Fruit fly (Drosophila melanogaster): ENCODE results near the gene Sugb.

The Sugb gene

DNA sequence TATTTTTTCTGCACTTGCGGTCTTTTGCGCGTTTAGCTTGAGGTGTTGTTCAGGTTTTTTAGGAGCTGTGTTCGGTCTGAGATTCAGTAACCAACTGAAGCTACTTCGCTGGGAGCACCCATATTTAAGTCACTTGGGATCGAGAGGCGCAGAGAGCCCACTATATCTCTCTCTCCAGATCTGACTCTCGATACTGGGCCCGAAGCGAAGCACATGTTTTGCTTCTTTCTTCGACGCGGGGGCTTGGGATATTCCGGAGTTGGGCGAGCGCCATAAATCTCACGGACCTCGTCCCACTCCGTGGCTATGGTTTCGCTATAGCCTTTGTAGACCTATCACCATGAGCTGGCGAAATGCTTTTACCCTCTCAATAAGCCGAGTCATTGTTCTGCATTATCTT is 31.4 kb downstream of the Sugb start, which contains the start of gene CG14132 (continued):
- TF ChIP-seq Mes4 (GFP tag; optimal IDR thresholded peaks at IDR 0.05) (no peak), cg (GFP tag; optimal IDR thresholded peaks at IDR 0.05) (no peak), CG12104 (GFP tag; optimal IDR thresholded peaks at IDR 0.05) (no peak), BEAF-32 (GFP tag; optimal IDR thresholded peaks at IDR 0.05) (no peak), tna (GFP tag; IDR thresholded peaks at IDR 0.05; ENCODE audit: partially characterized antibody) (no peak), CG11723 (GFP tag; optimal IDR thresholded peaks at IDR 0.05) (no peak), Dip2 (GFP tag; IDR thresholded peaks at IDR 0.05) (no peak), Sox100B (GFP tag; optimal IDR thresholded peaks at IDR 0.05) (no peak), chn (GFP tag; optimal IDR thresholded peaks at IDR 0.05) (no peak), CG18764 (GFP tag; optimal IDR thresholded peaks at IDR 0.05) (no peak), pfk (GFP tag; optimal IDR thresholded peaks at IDR 0.05) (no peak), stc (GFP tag; IDR thresholded peaks at IDR 0.05) (no peak), slou (GFP tag; optimal IDR thresholded peaks at IDR 0.05) (no peak)

DNA sequence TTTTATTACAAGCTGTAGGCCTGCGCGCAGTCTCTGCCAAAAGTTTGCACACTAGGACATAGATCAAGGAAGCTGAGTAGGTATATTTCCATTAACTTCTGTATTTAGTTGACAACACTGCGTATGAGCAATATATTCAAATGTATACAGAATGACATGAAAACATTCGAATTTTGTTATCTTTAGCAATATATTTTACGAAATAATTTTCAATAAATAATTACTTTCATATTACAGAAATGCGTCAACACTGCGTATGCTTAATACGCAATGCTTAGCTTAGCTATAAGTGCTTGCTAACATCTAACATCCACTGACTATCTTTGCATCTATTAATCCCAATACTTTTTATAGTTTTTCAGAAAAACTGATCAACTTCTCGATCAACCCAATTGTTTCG is 32.6 kb downstream of the Sugb start:
- no peak for TF ChIP-seq CG42726 (GFP tag; IDR thresholded peaks at IDR 0.05; ENCODE audit: partially characterized antibody)
- peak; percentile 6 for TF ChIP-seq Med (GFP tag)
- peak; percentile 29 for TF ChIP-seq CG18476 (GFP tag; optimal IDR thresholded peaks at IDR 0.05)
- no peak for TF ChIP-seq CG13296 (GFP tag; optimal IDR thresholded peaks at IDR 0.05)
- no peak for TF ChIP-seq Adf1 (GFP tag; IDR thresholded peaks at IDR 0.05)
- no peak for TF ChIP-seq CG32532 (GFP tag; IDR thresholded peaks at IDR 0.05)

DNA sequence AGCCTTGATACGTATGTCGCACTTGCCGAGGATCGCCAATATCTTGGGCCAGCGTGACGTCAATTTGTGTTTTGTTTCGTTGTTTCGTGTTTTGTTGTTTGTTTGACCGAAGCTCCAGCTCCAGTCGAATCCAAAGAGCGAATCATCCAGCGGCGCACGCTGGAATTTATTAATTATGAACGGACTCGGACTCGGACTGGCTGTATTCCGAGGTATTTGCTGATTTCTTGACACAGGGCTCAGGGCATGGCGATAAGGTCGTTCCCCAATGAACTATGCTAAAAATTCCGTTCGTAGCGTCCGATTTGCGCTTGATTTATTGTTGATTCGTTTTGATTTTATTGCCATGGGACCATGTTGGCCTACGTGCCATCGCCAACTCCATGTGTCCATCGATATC is 33.1 kb downstream of the Sugb start:
- TF ChIP-seq CG10543 (GFP tag; optimal IDR thresholded peaks at IDR 0.05) (peak; percentile 22), CrebB (tag; optimal IDR thresholded peaks at IDR 0.05) (no peak), sd (tag; optimal IDR thresholded peaks at IDR 0.05) (peak; percentile 95), CG13894 (tag; optimal IDR thresholded peaks at IDR 0.05) (peak; percentile 64), chinmo (GFP tag; IDR thresholded peaks at IDR 0.05; ENCODE audit: partially characterized antibody) (0 out of 4 replicates have a peak, but pooled peaks have one; percentile 48), CG14860 (GFP tag; IDR thresholded peaks at IDR 0.05; ENCODE audit: partially characterized antibody) (no peak), CG32767 (GFP tag; IDR thresholded peaks at IDR 0.05) (no peak), ftz-f1 (GFP tag; optimal IDR thresholded peaks at IDR 0.05) (no peak), B-H2 (GFP tag; optimal IDR thresholded peaks at IDR 0.05) (no peak), CG12769 (tag; optimal IDR thresholded peaks at IDR 0.05) (peak; percentile 58), ac (GFP tag; optimal IDR thresholded peaks at IDR 0.05) (no peak)

DNA sequence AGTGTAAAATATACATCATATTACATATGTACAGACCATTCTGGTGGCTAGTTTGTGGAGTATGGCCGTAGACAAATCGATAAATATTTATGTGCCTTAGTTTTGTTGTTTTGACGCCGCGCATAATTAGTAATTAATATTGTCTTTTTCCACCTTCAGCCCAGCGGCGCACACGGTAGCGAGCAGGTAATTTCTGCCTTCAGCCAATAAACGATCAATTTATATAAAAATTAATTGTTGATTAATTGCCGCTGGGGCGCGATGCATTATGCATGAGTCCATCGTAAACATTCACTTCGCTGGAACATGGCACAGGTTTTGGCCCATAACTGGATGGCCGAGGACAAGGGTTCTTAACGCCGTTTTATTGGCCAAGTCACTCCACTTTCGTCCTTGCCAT is 33.5 kb downstream of the Sugb start:
- TF ChIP-seq Lim3 (GFP tag; IDR thresholded peaks at IDR 0.05) (no peak), CG11560 (tag; IDR thresholded peaks at IDR 0.05) (no peak), Hr51 (GFP tag; optimal IDR thresholded peaks at IDR 0.05) (no peak), CkIIα-i1 (GFP tag; IDR thresholded peaks at IDR 0.05) (no peak), CG31365 (tag; optimal IDR thresholded peaks at IDR 0.05) (no peak), yki (optimal IDR thresholded peaks at IDR 0.05) (no peak), Med (GFP tag) (peak; percentile 46), Meics (GFP tag; optimal IDR thresholded peaks at IDR 0.05) (no peak), Dip2 (GFP tag; IDR thresholded peaks at IDR 0.05) (no peak), CG7357 (GFP tag; IDR thresholded peaks at IDR 0.05) (no peak), Myb (GFP tag; optimal IDR thresholded peaks at IDR 0.05) (no peak), CrebB (tag; optimal IDR thresholded peaks at IDR 0.05) (no peak), Doc3 (GFP tag; IDR thresholded peaks at IDR 0.05; ENCODE audit: partially characterized antibody) (no peak), exex (tag; optimal IDR thresholded peaks at IDR 0.05) (no peak), ash1 (GFP tag; optimal IDR thresholded peaks at IDR 0.05) (no peak), Awh (GFP tag; IDR thresholded peaks at IDR 0.05) (peak; percentile 53; the same call in 1 of the 2 replicates), aop (GFP tag; IDR thresholded peaks at IDR 0.05) (no peak), nom (GFP tag; optimal IDR thresholded peaks at IDR 0.05) (peak; percentile 2), Vsx1 (GFP tag; optimal IDR thresholded peaks at IDR 0.05) (peak; percentile 35), onecut (GFP tag; IDR thresholded peaks at IDR 0.05) (0 out of 2 replicates have a peak, but pooled peaks have one; percentile 14), vvl (GFP tag; IDR thresholded peaks at IDR 0.05) (peak; percentile 69)

Data from whole organism, embryonic.